Worm (Caenorhabditis elegans) whole organism, young adult: ENCODE results near the gene str-28.

Source experiments
- atf-7 ChIP-seq: sonication (generic microtip); optimal IDR thresholded peaks from 2 replicates; lab custom pipeline; 2017; ENCODE audit warnings: mild to moderate bottlenecking, missing genetic modification characterization, missing compliant biosample characterization
- egrh-3 ChIP-seq: fragments of 200-800 bp; sonication (Bioruptor generic); IDR thresholded peaks from 2 replicates; pipeline ENCODE4 v1.3.6; 2022; ENCODE audit warnings: missing genetic modification reagents, missing genetic modification characterization, missing compliant biosample characterization
- lin-54 ChIP-seq: fragments of 200-800 bp; sonication (Bioruptor generic); optimal IDR thresholded peaks from 2 replicates; lab custom pipeline; 2018; ENCODE audit warnings: mild to moderate bottlenecking, missing genetic modification characterization, missing compliant biosample characterization
- somi-1 ChIP-seq: fragments of 200-800 bp; sonication (Bioruptor generic); optimal IDR thresholded peaks from 2 replicates; lab custom pipeline; 2018; ENCODE audit warnings: mild to moderate bottlenecking, missing genetic modification characterization, missing compliant biosample characterization

The str-28 gene

ce11 chrV:7424336-7424735 lies 48.4 kb downstream of the str-28 start, which contains the start of gene F18E3.10:
TSS of gene F18E3.10 (minus strand) at chrV:7424436.
- TF ChIP-seq lin-54 (no peak), somi-1 (GFP tag; lab: Kevin White, UChicago) (no peak), atf-7 (tag; lab: Kevin White, UChicago) (no peak), egrh-3 (GFP tag; lab: Robert Waterston, UW) (no peak)
